Worm (Caenorhabditis elegans) whole organism, L3 larva: Measurements from ENCODE around the gene hse-5.

Source experiments
- ceh-9 ChIP-seq: sonication (generic microtip); optimal IDR thresholded peaks from 2 replicates; lab custom pipeline; 2018; ENCODE audit warnings: missing biosample characterization, missing genetic modification characterization
- elt-3 ChIP-seq, 3 experiments: fragments of 150-350 bp in 1 of 3; sonication (generic microtip) in 2 of 3; optimal IDR thresholded peaks; 2 replicates in 2 of 3; 4 replicates in 1 of 3; lab custom pipeline; 2014 to 2017; ENCODE audit warnings: missing biosample characterization in 3 of 3, missing genetic modification characterization in 3 of 3
- fos-1 ChIP-seq: fragments of 150-350 bp; optimal IDR thresholded peaks from 2 replicates; lab custom pipeline; 2014; ENCODE audit warnings: missing biosample characterization, missing genetic modification characterization
- lin-39 ChIP-seq: fragments of 150-350 bp; optimal IDR thresholded peaks from 2 replicates; lab custom pipeline; 2018; ENCODE audit warnings: missing biosample characterization, missing genetic modification reagents, missing genetic modification characterization
- nhr-28 ChIP-seq: fragments of 150-350 bp; optimal IDR thresholded peaks from 2 replicates; lab custom pipeline; 2014; ENCODE audit warnings: missing biosample characterization, missing genetic modification characterization
- nhr-67 ChIP-seq: fragments of 150-350 bp; optimal IDR thresholded peaks from 2 replicates; lab custom pipeline; 2014; ENCODE audit warnings: missing biosample characterization, missing genetic modification characterization
- pha-4 ChIP-seq: fragments of 150-350 bp; optimal IDR thresholded peaks from 2 replicates; lab custom pipeline; 2014; ENCODE audit warnings: missing biosample characterization, missing genetic modification reagents, missing genetic modification characterization
- unc-39 ChIP-seq: sonication (generic microtip); optimal IDR thresholded peaks from 4 replicates; lab custom pipeline; 2017; ENCODE audit warnings: missing biosample characterization, missing genetic modification characterization
- unc-62 ChIP-seq: fragments of 150-350 bp; sonication (generic microtip); optimal IDR thresholded peaks from 4 replicates; lab custom pipeline; 2014; ENCODE audit warnings: missing biosample characterization, missing genetic modification reagents, missing genetic modification characterization

DNA sequence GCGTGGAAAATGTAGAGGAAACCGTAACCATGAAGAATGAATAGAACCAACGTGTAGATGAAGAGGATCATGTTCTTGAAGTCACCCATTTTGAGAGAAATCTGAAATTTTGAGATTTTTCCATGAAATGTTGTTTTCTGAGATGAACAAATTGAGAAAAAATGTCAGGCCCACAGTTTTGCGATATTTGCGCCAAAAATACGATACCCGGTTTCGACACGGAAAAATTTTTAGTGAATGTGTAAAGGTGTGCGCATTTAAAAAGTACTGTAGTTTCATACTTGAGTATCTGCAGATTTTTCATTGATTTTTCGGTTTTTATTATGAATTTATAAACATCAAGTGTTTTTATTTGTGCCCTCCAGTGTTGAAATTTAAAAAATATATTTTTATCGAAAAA, 42.8 kb upstream of the hse-5 start, which contains the start of gene R10E4.9:
- TF ChIP-seq pha-4 (tag; lab: Kevin White, UChicago) (no peak), lin-39 (tag; lab: Kevin White, UChicago) (no peak), ceh-9 (tag; lab: Kevin White, UChicago) (no peak), fos-1 (tag; lab: Kevin White, UChicago) (no peak), unc-62 (GFP tag; lab: Kevin White, UChicago) (no peak), elt-3 (tag; optimal IDR thresholded peaks at IDR 0.05; lab: Kevin White, UChicago) (no peak), nhr-28 (no peak), nhr-67 (tag; lab: Kevin White, UChicago) (no peak), unc-39 (tag; lab: Kevin White, UChicago) (no peak)
